Worm (Caenorhabditis elegans) whole organism, L2 larva: Measurements from ENCODE around the gene K08E7.8.

Source experiments
- C34F6.9 ChIP-seq: fragments of 150-350 bp; optimal IDR thresholded peaks from 2 replicates; lab custom pipeline; 2014; ENCODE audit warnings: missing biosample characterization, missing genetic modification characterization
- F13H6.1 ChIP-seq: sonication (generic microtip); optimal IDR thresholded peaks from 2 replicates; lab custom pipeline; 2016; ENCODE audit warnings: missing genetic modification characterization, missing compliant biosample characterization
- R02D3.7 ChIP-seq: fragments of 150-350 bp; optimal IDR thresholded peaks from 2 replicates; lab custom pipeline; 2014; ENCODE audit warnings: missing biosample characterization, missing genetic modification characterization
- Y55F3AM.14 ChIP-seq: fragments of 200-800 bp; sonication (Bioruptor generic); optimal IDR thresholded peaks from 2 replicates; lab custom pipeline; 2018; ENCODE audit warnings: mild to moderate bottlenecking, missing genetic modification characterization, missing compliant biosample characterization
- ZK546.5 ChIP-seq: sonication (generic microtip); optimal IDR thresholded peaks from 2 replicates; lab custom pipeline; 2017; ENCODE audit warnings: missing biosample characterization, missing genetic modification characterization
- alr-1 ChIP-seq: fragments of 150-350 bp; optimal IDR thresholded peaks from 2 replicates; lab custom pipeline; 2014; ENCODE audit warnings: missing biosample characterization, missing genetic modification characterization
- aly-2 ChIP-seq: fragments of 150-350 bp; optimal IDR thresholded peaks from 2 replicates; lab custom pipeline; 2014; ENCODE audit warnings: missing biosample characterization, missing genetic modification characterization
- ama-1 ChIP-seq: fragments of 150-350 bp; optimal IDR thresholded peaks from 2 replicates; lab custom pipeline; 2018; ENCODE audit warnings: inconsistent platforms
- blmp-1 ChIP-seq: sonication (generic microtip); optimal IDR thresholded peaks from 2 replicates; lab custom pipeline; 2017; ENCODE audit warnings: missing genetic modification characterization, mild to moderate bottlenecking, missing compliant biosample characterization, antibody characterized with exemption, moderate library complexity; ENCODE audit not compliant: insufficient read depth
- ceh-16 ChIP-seq: fragments of 150-350 bp; optimal IDR thresholded peaks from 2 replicates; lab custom pipeline; 2014; ENCODE audit warnings: missing biosample characterization, missing genetic modification characterization
- ceh-82 ChIP-seq: fragments of 150-350 bp; optimal IDR thresholded peaks from 2 replicates; lab custom pipeline; 2014; ENCODE audit warnings: missing biosample characterization, missing genetic modification characterization
- crh-2 ChIP-seq: sonication (generic microtip); optimal IDR thresholded peaks from 2 replicates; lab custom pipeline; 2017; ENCODE audit warnings: missing biosample characterization, missing genetic modification characterization
- dmd-4 ChIP-seq: sonication (generic microtip); optimal IDR thresholded peaks from 2 replicates; lab custom pipeline; 2017; ENCODE audit warnings: missing biosample characterization, missing genetic modification characterization
- egl-27 ChIP-seq: sonication (generic microtip); optimal IDR thresholded peaks from 3 replicates; lab custom pipeline; 2017; ENCODE audit warnings: missing biosample characterization, missing genetic modification reagents, missing genetic modification characterization
- elt-1 ChIP-seq: fragments of 150-350 bp; optimal IDR thresholded peaks from 2 replicates; lab custom pipeline; 2014; ENCODE audit warnings: missing biosample characterization, missing genetic modification characterization
- elt-3 ChIP-seq: sonication (generic microtip); optimal IDR thresholded peaks from 2 replicates; lab custom pipeline; 2017; ENCODE audit warnings: missing biosample characterization, missing genetic modification characterization
- fos-1 ChIP-seq: fragments of 150-350 bp; optimal IDR thresholded peaks from 2 replicates; lab custom pipeline; 2014; ENCODE audit warnings: missing biosample characterization, missing genetic modification characterization
- gmeb-1 ChIP-seq: fragments of 150-350 bp; optimal IDR thresholded peaks from 2 replicates; lab custom pipeline; 2014; ENCODE audit warnings: missing biosample characterization, missing genetic modification characterization
- lin-11 ChIP-seq: fragments of 150-350 bp; sonication (generic microtip); optimal IDR thresholded peaks from 2 replicates; lab custom pipeline; 2014; ENCODE audit warnings: missing biosample characterization, missing genetic modification characterization, inconsistent platforms, mixed read lengths
- lin-13 ChIP-seq: fragments of 150-350 bp; optimal IDR thresholded peaks from 2 replicates; lab custom pipeline; 2014; ENCODE audit warnings: missing biosample characterization, missing genetic modification reagents, missing genetic modification characterization
- lin-39 ChIP-seq: fragments of 150-350 bp; optimal IDR thresholded peaks from 2 replicates; lab custom pipeline; 2014; ENCODE audit warnings: missing biosample characterization, missing genetic modification reagents, missing genetic modification characterization
- lsy-2 ChIP-seq, 2 experiments: fragments of 150-350 bp in 1 of 2; sonication (generic microtip) in 1 of 2; optimal IDR thresholded peaks; 2 replicates each; lab custom pipeline; 2014 to 2017; ENCODE audit warnings: missing biosample characterization in 2 of 2, missing genetic modification characterization in 2 of 2
- mab-5 ChIP-seq: fragments of 150-350 bp; optimal IDR thresholded peaks from 2 replicates; lab custom pipeline; 2014; ENCODE audit warnings: missing biosample characterization, missing genetic modification characterization
- mbf-1 ChIP-seq: sonication (generic microtip); optimal IDR thresholded peaks from 2 replicates; lab custom pipeline; 2017; ENCODE audit warnings: missing biosample characterization, missing genetic modification characterization
- mdl-1 ChIP-seq, 2 experiments: fragments of 150-350 bp in 1 of 2; sonication (generic microtip) in 1 of 2; optimal IDR thresholded peaks; 2 replicates each; lab custom pipeline; 2017; ENCODE audit warnings: missing biosample characterization in 2 of 2, missing genetic modification characterization in 2 of 2
- nhr-10 ChIP-seq: sonication (generic microtip); optimal IDR thresholded peaks from 2 replicates; lab custom pipeline; 2017; ENCODE audit warnings: missing biosample characterization, missing genetic modification characterization
- nhr-11 ChIP-seq: fragments of 150-350 bp; optimal IDR thresholded peaks from 2 replicates; lab custom pipeline; 2014; ENCODE audit warnings: missing biosample characterization, missing genetic modification characterization
- nhr-12 ChIP-seq: fragments of 150-350 bp; optimal IDR thresholded peaks from 2 replicates; lab custom pipeline; 2014; ENCODE audit warnings: missing biosample characterization, missing genetic modification characterization
- nhr-129 ChIP-seq: fragments of 150-350 bp; optimal IDR thresholded peaks from 2 replicates; lab custom pipeline; 2014; ENCODE audit warnings: missing biosample characterization, missing genetic modification characterization
- nhr-21 ChIP-seq: fragments of 150-350 bp; optimal IDR thresholded peaks from 2 replicates; lab custom pipeline; 2014; ENCODE audit warnings: missing biosample characterization, missing genetic modification characterization
- nhr-23 ChIP-seq: fragments of 150-350 bp; optimal IDR thresholded peaks from 2 replicates; lab custom pipeline; 2014; ENCODE audit warnings: missing biosample characterization, missing genetic modification reagents, missing genetic modification characterization
- nhr-237 ChIP-seq: fragments of 150-350 bp; optimal IDR thresholded peaks from 2 replicates; lab custom pipeline; 2014; ENCODE audit warnings: missing biosample characterization, missing genetic modification characterization
- nhr-25 ChIP-seq: fragments of 150-350 bp; sonication (generic microtip); optimal IDR thresholded peaks from 3 replicates; lab custom pipeline; 2014; ENCODE audit warnings: missing biosample characterization, missing genetic modification characterization
- nhr-6 ChIP-seq: fragments of 150-350 bp; optimal IDR thresholded peaks from 2 replicates; lab custom pipeline; 2014; ENCODE audit warnings: missing biosample characterization, missing genetic modification characterization
- nhr-77 ChIP-seq: fragments of 150-350 bp; optimal IDR thresholded peaks from 2 replicates; lab custom pipeline; 2014; ENCODE audit warnings: missing biosample characterization, missing genetic modification characterization
- peb-1 ChIP-seq: fragments of 150-350 bp; optimal IDR thresholded peaks from 2 replicates; lab custom pipeline; 2014; ENCODE audit warnings: missing biosample characterization, missing genetic modification characterization
- sem-4 ChIP-seq: fragments of 150-350 bp; optimal IDR thresholded peaks from 2 replicates; lab custom pipeline; 2014; ENCODE audit warnings: missing biosample characterization, missing genetic modification reagents, missing genetic modification characterization
- skn-1 ChIP-seq: sonication (generic microtip); optimal IDR thresholded peaks from 2 replicates; lab custom pipeline; 2017; ENCODE audit warnings: missing biosample characterization, missing genetic modification characterization
- sma-3 ChIP-seq: sonication (generic microtip); optimal IDR thresholded peaks from 2 replicates; lab custom pipeline; 2016; ENCODE audit warnings: missing genetic modification reagents, missing genetic modification characterization, missing compliant biosample characterization
- sma-9 ChIP-seq, 2 experiments: fragments of 150-350 bp in 1 of 2; sonication (generic microtip) in 1 of 2; optimal IDR thresholded peaks; 2 replicates each; lab custom pipeline; 2014 to 2016; ENCODE audit warnings: missing genetic modification characterization in 2 of 2, mild to moderate bottlenecking in 1 of 2, missing biosample characterization in 1 of 2, missing compliant biosample characterization in 1 of 2, missing genetic modification reagents in 1 of 2, moderate library complexity in 1 of 2
- snpc-4 ChIP-seq: fragments of 150-350 bp; optimal IDR thresholded peaks from 2 replicates; lab custom pipeline; 2014; ENCODE audit warnings: missing biosample characterization, missing genetic modification characterization
- unc-39 ChIP-seq: fragments of 150-350 bp; optimal IDR thresholded peaks from 2 replicates; lab custom pipeline; 2014; ENCODE audit warnings: missing biosample characterization, missing genetic modification characterization
- unc-55 ChIP-seq: fragments of 150-350 bp; sonication (generic microtip); optimal IDR thresholded peaks from 3 replicates; lab custom pipeline; 2014; ENCODE audit warnings: missing biosample characterization, missing genetic modification reagents, missing genetic modification characterization
- unc-62 ChIP-seq: fragments of 150-350 bp; optimal IDR thresholded peaks from 2 replicates; lab custom pipeline; 2014; ENCODE audit warnings: missing biosample characterization, missing genetic modification reagents, missing genetic modification characterization
- zag-1 ChIP-seq: fragments of 150-350 bp; optimal IDR thresholded peaks from 2 replicates; lab custom pipeline; 2014; ENCODE audit warnings: missing biosample characterization, missing genetic modification characterization
- ztf-1 ChIP-seq: fragments of 200-800 bp; sonication (Bioruptor generic); conservative IDR thresholded peaks from 2 replicates; pipeline ENCODE4 v1.3.6; 2022; ENCODE audit warnings: missing genetic modification characterization, missing compliant biosample characterization
- ztf-11 ChIP-seq: sonication (generic microtip); optimal IDR thresholded peaks from 2 replicates; lab custom pipeline; 2017; ENCODE audit warnings: missing biosample characterization, missing genetic modification characterization
- ztf-4 ChIP-seq: fragments of 150-350 bp; optimal IDR thresholded peaks from 2 replicates; lab custom pipeline; 2014; ENCODE audit warnings: missing biosample characterization, missing genetic modification characterization

K08E7.8 gene

DNA sequence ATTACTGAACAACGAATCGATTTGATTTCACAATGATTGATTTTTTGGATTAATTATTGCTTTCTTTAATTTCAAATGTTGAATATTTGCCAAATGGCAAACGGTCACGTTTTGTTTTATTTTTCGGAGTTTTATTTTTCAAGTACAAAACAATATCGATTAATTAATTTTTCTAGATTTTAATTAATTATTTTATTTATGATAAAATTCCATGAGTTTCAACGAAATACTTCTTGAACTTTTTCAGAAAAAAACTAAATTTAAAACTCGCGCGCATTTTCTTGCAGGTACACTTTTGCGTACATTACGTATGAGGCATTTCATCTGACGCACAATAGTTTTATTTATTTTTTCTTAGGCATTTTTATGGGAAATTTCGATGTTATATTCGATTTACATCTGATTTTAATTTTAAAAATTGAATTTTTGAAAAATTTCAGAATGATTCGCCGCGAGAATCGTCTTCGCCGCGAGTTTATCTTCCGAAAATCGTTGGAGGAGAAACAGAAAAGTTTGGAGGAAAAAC is 26.9 kb downstream of the K08E7.8 start, which contains the start of the genes ZK795.2 and ZK795.3:
TSS of gene ZK795.2 (minus strand) at position 51 of the 526 bp plus-strand sequence.
TSS of gene ZK795.3 (plus strand) at position 441 of the 526 bp plus-strand sequence.
- no peak for TF ChIP-seq ceh-16 (tag; lab: Kevin White, UChicago)
- TF ChIP-seq ztf-11 (tag; lab: Kevin White, UChicago), result no peak
- no peak for TF ChIP-seq lin-11 (tag; lab: Kevin White, UChicago)
- no peak for TF ChIP-seq elt-3
- TF ChIP-seq mab-5, result peak; percentile 11
- TF ChIP-seq F13H6.1 (tag; lab: Kevin White, UChicago), result peak; percentile 1
- TF ChIP-seq lin-39 (tag; lab: Kevin White, UChicago), result no peak
- TF ChIP-seq ztf-4, result no peak
- TF ChIP-seq nhr-11 (tag; lab: Kevin White, UChicago), result no peak
- TF ChIP-seq ZK546.5, result no peak
- peak; percentile 74 for TF ChIP-seq nhr-25 (tag; lab: Kevin White, UChicago)
- TF ChIP-seq nhr-12 (tag; lab: Kevin White, UChicago), result no peak
- peak; percentile 67 for TF ChIP-seq lin-13 (GFP tag; lab: Kevin White, UChicago)
- TF ChIP-seq nhr-23 (tag; lab: Kevin White, UChicago), result no peak
- no peak for TF ChIP-seq mbf-1 (tag; lab: Kevin White, UChicago)
- peak; percentile 32 for TF ChIP-seq nhr-21 (tag; lab: Kevin White, UChicago)
- TF ChIP-seq nhr-6 (tag; lab: Kevin White, UChicago), result peak; percentile 22
- no peak for TF ChIP-seq nhr-10 (tag; lab: Kevin White, UChicago)
- TF ChIP-seq elt-1 (tag; lab: Kevin White, UChicago), result no peak
- peak; percentile 42 for TF ChIP-seq sma-3 (GFP tag; lab: Kevin White, UChicago)
- no peak for TF ChIP-seq sem-4
- peak; percentile 11 for TF ChIP-seq fos-1
- TF ChIP-seq nhr-237, result no peak
- TF ChIP-seq C34F6.9, result peak; percentile 84
- TF ChIP-seq ceh-82 (tag; lab: Kevin White, UChicago), result no peak
- no peak for TF ChIP-seq aly-2 (tag; lab: Kevin White, UChicago)
- no peak for TF ChIP-seq R02D3.7
- TF ChIP-seq crh-2 (tag; lab: Kevin White, UChicago), result peak; percentile 56
- no peak for TF ChIP-seq ama-1 (lab: Kevin White, UChicago)
- peak; percentile 88 for TF ChIP-seq unc-55 (GFP tag; lab: Kevin White, UChicago)
- TF ChIP-seq mdl-1 (tag; optimal IDR thresholded peaks at IDR 0.05; lab: Kevin White, UChicago), result no peak
- peak; percentile 39 for TF ChIP-seq snpc-4
- TF ChIP-seq ztf-1, result no peak
- no peak for TF ChIP-seq dmd-4 (tag; lab: Kevin White, UChicago)
- no peak for TF ChIP-seq unc-62 (GFP tag; lab: Kevin White, UChicago)
- TF ChIP-seq unc-39 (tag; lab: Kevin White, UChicago), result no peak
- peak; percentile 19 for TF ChIP-seq nhr-129 (tag; lab: Kevin White, UChicago)
- TF ChIP-seq skn-1, result no peak
- no peak for TF ChIP-seq alr-1 (tag; lab: Kevin White, UChicago)
- no peak for TF ChIP-seq Y55F3AM.14 (GFP tag; lab: Kevin White, UChicago)
- peak; percentile 99 for TF ChIP-seq gmeb-1
- TF ChIP-seq peb-1, result no peak
- peak; percentile 56 for TF ChIP-seq sma-9 (GFP tag; optimal IDR thresholded peaks at IDR 0.05; lab: Kevin White, UChicago)
- no peak for TF ChIP-seq sma-9 (tag; optimal IDR thresholded peaks at IDR 0.05; lab: Kevin White, UChicago)
- TF ChIP-seq zag-1 (tag; lab: Kevin White, UChicago), result no peak
- TF ChIP-seq blmp-1 (tag; lab: Kevin White, UChicago), result no peak
- TF ChIP-seq nhr-77 (tag; lab: Kevin White, UChicago), result no peak
- TF ChIP-seq egl-27 (tag; lab: Kevin White, UChicago), result no peak
- TF ChIP-seq lsy-2 (tag; optimal IDR thresholded peaks at IDR 0.05; lab: Kevin White, UChicago), result peak; percentile 73 to 85
